Fruit fly (Drosophila melanogaster): ENCODE data around the gene Surf6.

Gene Surf6

DNA sequence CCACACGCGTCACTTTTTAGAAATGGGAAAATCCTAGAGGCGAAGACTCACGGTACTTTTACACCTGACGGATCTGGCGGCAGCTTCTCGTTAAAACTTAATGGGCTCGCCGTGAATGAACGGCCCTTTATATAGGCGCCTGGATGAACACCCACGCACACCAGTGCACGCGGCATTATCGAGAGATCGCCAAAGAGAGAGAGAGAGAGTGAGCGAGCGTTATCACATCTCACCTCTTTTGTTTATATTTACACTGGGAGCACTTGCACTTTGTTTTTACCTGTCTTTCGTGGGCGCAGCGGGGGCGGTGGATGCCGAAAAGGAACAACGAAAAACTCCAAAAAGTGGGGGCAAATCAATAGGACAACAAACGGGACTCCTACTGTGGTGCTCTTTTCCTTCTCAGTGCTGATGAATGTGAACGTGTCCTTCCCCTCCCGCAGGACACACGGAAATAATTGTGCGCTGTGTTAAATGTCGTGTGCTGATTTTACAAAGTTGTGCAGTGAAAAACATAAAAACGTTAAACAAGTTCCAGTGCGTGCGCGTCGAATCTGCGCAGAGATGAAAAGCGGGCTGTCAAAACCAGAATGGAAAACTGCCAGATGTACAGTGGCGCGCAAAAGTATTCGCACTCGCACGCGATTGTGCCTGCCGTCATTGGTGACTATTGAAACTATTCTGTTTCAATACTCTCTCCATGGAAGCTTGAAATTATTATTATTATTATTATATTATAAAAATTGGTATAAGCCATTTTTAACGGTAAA lies 29.4 kb downstream of the Surf6 start, which contains the start of gene Mrp5 (continued):
- TF ChIP-seq CG33557 (GFP tag; optimal IDR thresholded peaks at IDR 0.05): no peak
- TF ChIP-seq CG5953 (GFP tag; IDR thresholded peaks at IDR 0.05): peak; percentile 62
- TF ChIP-seq H15 (GFP tag; IDR thresholded peaks at IDR 0.05): peak; percentile 51; the same call in 1 of the 3 replicates
- TF ChIP-seq CG12942 (GFP tag; optimal IDR thresholded peaks at IDR 0.05): peak; percentile 23
- peak; percentile 22 for TF ChIP-seq CoRest (tag; optimal IDR thresholded peaks at IDR 0.05)
- no peak for TF ChIP-seq Dref (GFP tag; IDR thresholded peaks at IDR 0.05)
- TF ChIP-seq NFAT (GFP tag; IDR thresholded peaks at IDR 0.05): peak; percentile 51; the same call in 1 of the 2 replicates
- peak; percentile 69 for TF ChIP-seq CG10366 (GFP tag; IDR thresholded peaks at IDR 0.05)
- TF ChIP-seq CG1529 (GFP tag; optimal IDR thresholded peaks at IDR 0.05): no peak
- TF ChIP-seq pb (GFP tag; optimal IDR thresholded peaks at IDR 0.05): no peak
- TF ChIP-seq ato (GFP tag; IDR thresholded peaks at IDR 0.05; ENCODE audit: partially characterized antibody): no peak
- peak; percentile 24 for TF ChIP-seq CG13296 (GFP tag; optimal IDR thresholded peaks at IDR 0.05)
- peak; percentile 63; the same call in 1 of the 2 replicates for TF ChIP-seq CG1024 (GFP tag; IDR thresholded peaks at IDR 0.05)
- TF ChIP-seq pita (GFP tag; optimal IDR thresholded peaks at IDR 0.05): no peak
- no peak for TF ChIP-seq eve (GFP tag; optimal IDR thresholded peaks at IDR 0.05)
- TF ChIP-seq CG1792 (GFP tag; optimal IDR thresholded peaks at IDR 0.05): no peak
- TF ChIP-seq vnd (GFP tag; IDR thresholded peaks at IDR 0.05; ENCODE audit: partially characterized antibody): no peak
- TF ChIP-seq CG4282 (GFP tag; optimal IDR thresholded peaks at IDR 0.05): no peak
- TF ChIP-seq gro (GFP tag; optimal IDR thresholded peaks at IDR 0.05): peak; percentile 24
- peak; percentile 28; the same call in 1 of the 2 replicates for TF ChIP-seq ap (GFP tag; IDR thresholded peaks at IDR 0.05)
- TF ChIP-seq CG6683 (GFP tag; optimal IDR thresholded peaks at IDR 0.05): no peak
- no peak for TF ChIP-seq Hand (GFP tag; optimal IDR thresholded peaks at IDR 0.05)
- TF ChIP-seq ranshi (GFP tag; IDR thresholded peaks at IDR 0.05): peak; percentile 48; the same call in 1 of the 2 replicates
- TF ChIP-seq CG9609 (GFP tag; optimal IDR thresholded peaks at IDR 0.05): peak; percentile 12
- no peak; the same call in 1 of the 2 replicates for TF ChIP-seq amos (GFP tag; IDR thresholded peaks at IDR 0.05; ENCODE audit: partially characterized antibody)
- TF ChIP-seq cato (GFP tag; optimal IDR thresholded peaks at IDR 0.05; ENCODE audit: borderline replicate concordance): no peak
- TF ChIP-seq PHDP (tag; optimal IDR thresholded peaks at IDR 0.05): peak; percentile 31
- TF ChIP-seq Opbp (GFP tag; IDR thresholded peaks at IDR 0.05; ENCODE audit: partially characterized antibody): no peak
- peak; percentile 8 for TF ChIP-seq pzg (GFP tag; optimal IDR thresholded peaks at IDR 0.05)
- TF ChIP-seq CrebB (tag; optimal IDR thresholded peaks at IDR 0.05): peak; percentile 21
- peak; percentile 63 for TF ChIP-seq tgo (GFP tag; IDR thresholded peaks at IDR 0.05)
- TF ChIP-seq Sox100B (GFP tag; optimal IDR thresholded peaks at IDR 0.05): peak; percentile 41
- TF ChIP-seq CG5180 (GFP tag; optimal IDR thresholded peaks at IDR 0.05): peak; percentile 11
- TF ChIP-seq CG3847 (GFP tag; IDR thresholded peaks at IDR 0.05): no peak; the same call in 1 of the 2 replicates
- TF ChIP-seq nom (GFP tag; optimal IDR thresholded peaks at IDR 0.05): peak; percentile 56
- no peak for TF ChIP-seq wor (GFP tag; IDR thresholded peaks at IDR 0.05)
- TF ChIP-seq sens-2 (GFP tag; IDR thresholded peaks at IDR 0.05): 0 out of 2 replicates have a peak, but pooled peaks have one; percentile 34
- no peak for TF ChIP-seq ems (GFP tag; optimal IDR thresholded peaks at IDR 0.05)
- peak; percentile 28 for TF ChIP-seq CG17385 (GFP tag; optimal IDR thresholded peaks at IDR 0.05)
- peak; percentile 36 for TF ChIP-seq phol (tag; optimal IDR thresholded peaks at IDR 0.05)
- TF ChIP-seq Fer2 (tag; optimal IDR thresholded peaks at IDR 0.05): peak; percentile 10
- no peak for TF ChIP-seq fu2 (GFP tag; optimal IDR thresholded peaks at IDR 0.05)
- TF ChIP-seq vvl (GFP tag; IDR thresholded peaks at IDR 0.05): no peak; the same call in 1 of the 2 replicates
- peak; percentile 13 for TF ChIP-seq CG8924 (tag; optimal IDR thresholded peaks at IDR 0.05)
- peak; percentile 95 for TF ChIP-seq ewg (GFP tag; optimal IDR thresholded peaks at IDR 0.05)
- no peak for TF ChIP-seq CG3163 (GFP tag; optimal IDR thresholded peaks at IDR 0.05)
- no peak for TF ChIP-seq CG8281 (tag; optimal IDR thresholded peaks at IDR 0.05)
- peak; percentile 39 for TF ChIP-seq unpg (GFP tag; optimal IDR thresholded peaks at IDR 0.05)
